Worm (Caenorhabditis elegans): ENCODE data around the gene gtl-2.

Gene gtl-2

DNA sequence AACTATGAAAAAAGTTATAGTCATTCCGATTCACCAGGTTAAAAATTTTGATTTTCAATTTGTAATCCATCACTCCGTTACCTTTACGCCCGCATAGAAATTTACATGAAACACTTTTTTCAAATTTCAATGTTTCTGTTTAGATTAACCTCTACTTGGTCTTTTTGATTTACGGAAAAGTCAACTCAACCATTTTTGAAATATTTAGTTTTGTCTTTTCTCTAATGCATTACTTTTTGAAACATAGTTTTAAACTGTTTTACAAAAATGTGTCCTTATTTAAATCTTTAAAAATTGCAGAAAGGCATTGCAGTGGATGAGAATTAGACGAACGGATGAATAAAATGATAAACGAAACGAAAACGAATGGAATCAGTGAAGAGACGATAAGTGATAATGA is at the start of gene gtl-2:
Gene gtl-2 (plus strand): TSS at position 301 of the 400 bp plus-strand sequence.
- TF ChIP-seq hnd-1 (tag; optimal IDR thresholded peaks at IDR 0.05) (no peak), flt-1 (GFP tag; IDR thresholded peaks at IDR 0.05) (no peak), scrt-1 (GFP tag; IDR thresholded peaks at IDR 0.05) (no peak), ceh-36 (tag; optimal IDR thresholded peaks at IDR 0.05) (no peak), ceh-13 (GFP tag; optimal IDR thresholded peaks at IDR 0.05) (no peak), tbx-37 (GFP tag; conservative IDR thresholded peaks at IDR 0.05) (no peak), hmg-4 (GFP tag; optimal IDR thresholded peaks at IDR 0.05) (no peak)

DNA sequence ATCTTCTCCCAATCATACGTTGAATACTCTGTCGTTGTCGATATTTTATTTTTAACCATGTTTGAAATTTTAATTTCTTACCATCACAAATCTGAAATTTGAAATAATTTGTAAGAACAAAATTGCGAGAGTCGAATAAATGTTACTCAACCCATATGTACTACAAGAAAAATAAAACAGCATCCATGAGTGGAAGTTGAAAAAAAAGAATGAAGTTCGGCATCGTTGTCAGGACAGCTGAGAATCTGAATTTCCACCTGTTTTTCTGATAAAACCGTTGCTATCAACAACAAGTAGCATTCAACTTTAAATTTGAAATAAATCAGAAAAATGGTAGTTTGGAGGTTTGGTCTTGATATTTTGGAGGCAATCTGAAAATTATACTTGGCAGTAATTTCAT is 49.4 kb upstream of the gtl-2 start, which contains the start of gene C29F4.3:
Gene C29F4.3 (minus strand): TSS at position 101 of the 400 bp plus-strand sequence.
- TF ChIP-seq F13C5.2 (tag; optimal IDR thresholded peaks at IDR 0.05) = no peak
- no peak for TF ChIP-seq ets-7 (tag; optimal IDR thresholded peaks at IDR 0.05)
- TF ChIP-seq pes-1 (GFP tag; IDR thresholded peaks at IDR 0.05) = no peak
- no peak for TF ChIP-seq tbx-37 (GFP tag; conservative IDR thresholded peaks at IDR 0.05)
- TF ChIP-seq ama-1 (optimal IDR thresholded peaks at IDR 0.05) = no peak
- no peak for TF ChIP-seq tbx-11 (GFP tag; IDR thresholded peaks at IDR 0.05)
- no peak for TF ChIP-seq B0310.2 (tag; optimal IDR thresholded peaks at IDR 0.05)
- TF ChIP-seq flt-1 (GFP tag; IDR thresholded peaks at IDR 0.05) = no peak
- no peak for TF ChIP-seq aly-1 (tag; optimal IDR thresholded peaks at IDR 0.05)
- no peak for TF ChIP-seq hnd-1 (tag; optimal IDR thresholded peaks at IDR 0.05)
- no peak for TF ChIP-seq ceh-36 (tag; optimal IDR thresholded peaks at IDR 0.05)
- no peak for TF ChIP-seq sea-1 (GFP tag; conservative IDR thresholded peaks at IDR 0.05)
- TF ChIP-seq hmbx-1 (tag; optimal IDR thresholded peaks at IDR 0.05) = no peak
- TF ChIP-seq tra-4 (tag; optimal IDR thresholded peaks at IDR 0.05) = no peak
- no peak for TF ChIP-seq hmg-4 (GFP tag; optimal IDR thresholded peaks at IDR 0.05)
- TF ChIP-seq ceh-13 (GFP tag; optimal IDR thresholded peaks at IDR 0.05) = no peak
- TF ChIP-seq scrt-1 (GFP tag; IDR thresholded peaks at IDR 0.05) = no peak

DNA sequence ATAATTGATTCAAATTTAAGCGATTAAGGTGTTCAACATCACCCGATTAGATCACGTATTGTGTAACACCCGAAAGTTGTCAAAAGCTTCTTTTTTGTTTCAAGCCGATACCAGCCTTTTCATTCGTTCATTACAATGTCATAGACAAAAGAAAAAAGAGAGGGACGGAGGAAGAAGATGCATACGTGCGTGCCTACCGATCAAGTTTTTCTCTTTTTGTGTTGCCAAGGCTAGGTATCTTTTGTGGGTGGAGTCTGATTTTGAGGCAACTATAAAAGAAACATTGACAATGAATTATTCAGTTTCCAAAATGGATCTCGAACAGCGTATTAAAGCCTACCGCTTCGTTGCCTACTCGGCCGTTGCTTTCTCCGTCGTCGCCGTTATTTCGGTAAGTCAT is 48.0 kb upstream of the gtl-2 start, which contains the start of gene col-125:
Gene col-125 (plus strand): TSS at position 301 of the 400 bp plus-strand sequence.
- TF ChIP-seq flt-1 (GFP tag; IDR thresholded peaks at IDR 0.05) (no peak), pes-1 (GFP tag; IDR thresholded peaks at IDR 0.05) (no peak), sea-1 (GFP tag; conservative IDR thresholded peaks at IDR 0.05) (no peak), scrt-1 (GFP tag; IDR thresholded peaks at IDR 0.05) (no peak), aly-1 (tag; optimal IDR thresholded peaks at IDR 0.05) (no peak)

DNA sequence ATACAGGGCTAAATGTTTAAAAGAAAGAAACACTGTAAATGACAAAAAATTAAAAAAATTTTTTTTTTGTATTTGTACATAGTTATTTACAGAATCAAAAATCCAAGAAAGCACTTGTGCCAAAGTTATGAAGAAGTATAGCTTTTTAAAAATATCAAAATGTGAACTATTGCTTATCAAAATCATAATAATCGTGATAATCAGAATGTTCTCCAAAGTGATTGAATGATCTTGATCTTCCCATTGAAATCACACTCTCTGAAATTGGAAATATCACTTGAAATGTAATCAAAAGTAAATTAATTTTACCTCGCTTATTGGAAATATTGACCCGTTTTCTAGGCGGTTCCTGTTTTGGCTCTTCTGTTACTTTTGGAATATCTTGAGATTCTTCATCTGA is 46.7 kb upstream of the gtl-2 start:
- TF ChIP-seq tbx-37 (GFP tag; conservative IDR thresholded peaks at IDR 0.05) (no peak), F13C5.2 (tag; optimal IDR thresholded peaks at IDR 0.05) (no peak), ceh-36 (tag; optimal IDR thresholded peaks at IDR 0.05) (no peak), B0310.2 (tag; optimal IDR thresholded peaks at IDR 0.05) (no peak), tbx-11 (GFP tag; IDR thresholded peaks at IDR 0.05) (no peak)

DNA sequence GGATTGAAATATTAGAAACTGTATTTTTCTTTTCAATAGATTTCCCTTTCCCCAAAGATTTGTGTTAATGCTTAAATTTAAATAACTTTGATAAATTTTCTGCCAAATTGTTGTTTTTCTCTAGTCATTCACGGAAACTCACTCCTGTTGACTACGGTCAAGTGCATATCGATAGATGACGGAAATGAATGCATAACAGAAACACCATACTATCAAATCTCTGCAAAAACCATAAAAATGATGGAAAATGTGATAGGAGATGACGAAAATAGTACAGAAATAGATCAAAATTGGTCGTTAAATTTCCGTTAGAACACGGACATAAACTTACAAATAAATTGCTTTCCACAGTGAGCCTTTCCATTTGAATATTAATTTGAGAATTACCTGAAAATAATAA is 44.2 kb upstream of the gtl-2 start:
- TF ChIP-seq ceh-36 (tag; optimal IDR thresholded peaks at IDR 0.05) (no peak), ama-1 (optimal IDR thresholded peaks at IDR 0.05) (no peak), sea-1 (GFP tag; conservative IDR thresholded peaks at IDR 0.05) (no peak), pes-1 (GFP tag; IDR thresholded peaks at IDR 0.05) (no peak), tra-4 (tag; optimal IDR thresholded peaks at IDR 0.05) (no peak), hmbx-1 (tag; optimal IDR thresholded peaks at IDR 0.05) (no peak), B0310.2 (tag; optimal IDR thresholded peaks at IDR 0.05) (no peak), tbx-11 (GFP tag; IDR thresholded peaks at IDR 0.05) (no peak), hmg-4 (GFP tag; optimal IDR thresholded peaks at IDR 0.05) (no peak)

DNA sequence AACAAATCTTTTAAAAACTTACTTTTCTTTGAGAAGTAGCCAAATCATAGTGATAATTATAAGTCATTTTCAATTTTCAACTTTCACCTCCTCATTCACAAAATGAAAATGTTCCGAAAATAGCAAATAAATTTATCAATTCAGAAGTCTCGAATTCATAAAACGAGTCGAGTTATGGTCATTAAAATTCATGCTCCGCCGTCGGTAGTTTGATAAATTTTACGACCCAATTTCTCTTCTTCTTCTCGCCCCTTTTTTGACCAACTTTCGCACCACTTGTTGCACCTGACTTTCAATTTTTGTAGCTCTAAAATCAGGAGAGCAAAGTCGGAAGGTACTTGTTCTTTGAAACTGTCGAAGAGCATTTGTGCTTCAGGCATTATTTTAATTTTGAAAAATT is 43.2 kb upstream of the gtl-2 start, which contains the start of gene best-7:
Gene best-7 (minus strand): TSS at position 239 of the 400 bp plus-strand sequence.
- TF ChIP-seq ama-1 (optimal IDR thresholded peaks at IDR 0.05) (no peak), tbx-11 (GFP tag; IDR thresholded peaks at IDR 0.05) (no peak), ceh-36 (tag; optimal IDR thresholded peaks at IDR 0.05) (no peak), F13C5.2 (tag; optimal IDR thresholded peaks at IDR 0.05) (no peak)

DNA sequence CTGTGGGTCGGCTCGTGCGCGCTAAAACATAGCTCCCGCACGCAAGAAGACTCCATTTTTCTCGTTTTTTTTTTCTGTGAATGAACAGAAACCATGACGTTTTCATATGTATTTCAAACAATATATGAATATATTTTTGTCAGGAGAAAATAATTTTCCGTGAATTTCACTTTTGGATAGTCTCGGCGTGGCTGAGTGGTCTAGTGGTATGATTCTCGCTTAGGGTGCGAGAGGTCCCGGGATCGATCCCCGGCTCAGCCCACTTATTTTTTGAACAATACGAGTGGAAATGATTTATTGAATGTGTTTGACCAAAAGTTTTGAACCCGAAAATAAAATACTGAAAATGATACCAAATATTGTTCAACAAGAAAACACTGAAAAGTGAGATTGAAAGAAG is 41.9 kb upstream of the gtl-2 start:
- TF ChIP-seq aly-1 (tag; optimal IDR thresholded peaks at IDR 0.05) (no peak), tbx-11 (GFP tag; IDR thresholded peaks at IDR 0.05) (no peak), sea-1 (GFP tag; conservative IDR thresholded peaks at IDR 0.05) (no peak), B0310.2 (tag; optimal IDR thresholded peaks at IDR 0.05) (no peak), hmg-4 (GFP tag; optimal IDR thresholded peaks at IDR 0.05) (no peak), tra-4 (tag; optimal IDR thresholded peaks at IDR 0.05) (no peak), hmbx-1 (tag; optimal IDR thresholded peaks at IDR 0.05) (no peak), hnd-1 (tag; optimal IDR thresholded peaks at IDR 0.05) (no peak), ets-7 (tag; optimal IDR thresholded peaks at IDR 0.05) (no peak), flt-1 (GFP tag; IDR thresholded peaks at IDR 0.05) (no peak), ama-1 (optimal IDR thresholded peaks at IDR 0.05) (no peak), scrt-1 (GFP tag; IDR thresholded peaks at IDR 0.05) (no peak), tbx-37 (GFP tag; conservative IDR thresholded peaks at IDR 0.05) (no peak), ceh-36 (tag; optimal IDR thresholded peaks at IDR 0.05) (no peak), pes-1 (GFP tag; IDR thresholded peaks at IDR 0.05) (no peak), F13C5.2 (tag; optimal IDR thresholded peaks at IDR 0.05) (no peak), ceh-13 (GFP tag; optimal IDR thresholded peaks at IDR 0.05) (no peak)

DNA sequence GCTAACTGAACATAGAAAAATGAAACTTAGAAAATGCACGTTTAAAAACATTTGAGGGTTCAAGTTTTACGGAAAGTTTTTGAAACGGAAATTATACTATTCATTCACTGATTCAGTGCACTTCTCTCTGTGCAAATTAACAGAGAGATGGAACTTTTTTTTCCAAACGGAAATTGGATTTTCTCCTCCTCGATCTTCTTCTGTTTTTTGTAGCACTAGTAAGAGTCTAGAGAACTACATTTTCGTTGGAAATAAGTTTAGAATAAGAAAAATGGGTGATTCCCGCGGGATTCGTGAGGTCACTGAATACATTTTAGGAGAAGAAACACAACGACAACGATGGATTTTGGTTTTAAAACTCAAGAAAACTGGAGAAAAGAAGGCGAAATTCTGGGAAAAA is 37.5 kb upstream of the gtl-2 start:
- TF ChIP-seq flt-1 (GFP tag; IDR thresholded peaks at IDR 0.05) = no peak
- TF ChIP-seq ceh-13 (GFP tag; optimal IDR thresholded peaks at IDR 0.05) = no peak
- TF ChIP-seq scrt-1 (GFP tag; IDR thresholded peaks at IDR 0.05) = no peak
- TF ChIP-seq tbx-37 (GFP tag; conservative IDR thresholded peaks at IDR 0.05) = no peak
- no peak for TF ChIP-seq ama-1 (optimal IDR thresholded peaks at IDR 0.05)
- no peak for TF ChIP-seq B0310.2 (tag; optimal IDR thresholded peaks at IDR 0.05)
- no peak for TF ChIP-seq ceh-36 (tag; optimal IDR thresholded peaks at IDR 0.05)
- no peak for TF ChIP-seq tbx-11 (GFP tag; IDR thresholded peaks at IDR 0.05)
- TF ChIP-seq pes-1 (GFP tag; IDR thresholded peaks at IDR 0.05) = no peak
- no peak for TF ChIP-seq sea-1 (GFP tag; conservative IDR thresholded peaks at IDR 0.05)
- TF ChIP-seq ets-7 (tag; optimal IDR thresholded peaks at IDR 0.05) = no peak
- TF ChIP-seq tra-4 (tag; optimal IDR thresholded peaks at IDR 0.05) = no peak
- no peak for TF ChIP-seq hmbx-1 (tag; optimal IDR thresholded peaks at IDR 0.05)
- no peak for TF ChIP-seq hmg-4 (GFP tag; optimal IDR thresholded peaks at IDR 0.05)
- TF ChIP-seq F13C5.2 (tag; optimal IDR thresholded peaks at IDR 0.05) = no peak
- no peak for TF ChIP-seq hnd-1 (tag; optimal IDR thresholded peaks at IDR 0.05)
- TF ChIP-seq aly-1 (tag; optimal IDR thresholded peaks at IDR 0.05) = no peak

Data from whole organism, early embryonic.